Fruit fly (Drosophila melanogaster): ENCODE results near the gene raskol.

raskol gene

DNA sequence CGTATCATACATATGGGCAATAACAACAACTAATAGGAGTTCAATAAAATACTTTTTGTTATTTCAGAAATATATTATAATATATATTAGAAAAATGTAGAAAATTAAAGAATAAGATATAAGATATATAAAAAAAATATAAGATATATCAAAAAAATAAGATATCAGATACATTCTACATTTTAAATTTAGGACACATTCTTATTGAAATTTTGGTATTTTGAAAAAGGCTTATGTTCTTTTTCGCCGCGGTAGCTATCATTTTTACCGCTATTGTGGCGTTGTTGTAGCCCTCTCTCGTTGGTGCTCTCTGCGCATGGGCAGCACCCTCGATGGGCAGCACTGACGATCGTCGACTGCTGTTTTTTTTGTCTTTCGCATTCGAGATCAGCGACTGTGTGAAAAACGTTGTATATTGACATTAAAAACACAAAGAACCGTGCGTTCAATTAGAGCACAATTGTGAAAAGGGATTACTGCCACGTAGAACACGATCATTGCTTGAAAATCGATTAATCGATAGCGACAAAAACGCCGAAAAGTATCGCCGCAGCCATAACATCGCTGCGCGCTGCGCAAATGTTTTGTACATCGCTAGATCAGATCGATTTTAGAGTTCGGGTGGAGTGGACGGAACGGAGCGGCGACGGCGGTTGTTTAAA, 28.0 kb downstream of the raskol start (continued):
- peak; percentile 36 for TF ChIP-seq CG12769 (tag; optimal IDR thresholded peaks at IDR 0.05)
- peak; percentile 55; the same call in 1 of the 3 replicates for TF ChIP-seq gce (GFP tag; IDR thresholded peaks at IDR 0.05)
- no peak for TF ChIP-seq MTF-1 (GFP tag; optimal IDR thresholded peaks at IDR 0.05; ENCODE audit: borderline replicate concordance)
- TF ChIP-seq Ets97D (GFP tag; optimal IDR thresholded peaks at IDR 0.05) = peak; percentile 35
- no peak for TF ChIP-seq CG6272 (GFP tag; IDR thresholded peaks at IDR 0.05)
- TF ChIP-seq Xrp1 (GFP tag; IDR thresholded peaks at IDR 0.05) = peak; percentile 75
- peak; percentile 95 for TF ChIP-seq amos (GFP tag; IDR thresholded peaks at IDR 0.05; ENCODE audit: partially characterized antibody)
- no peak for TF ChIP-seq CG8089 (GFP tag; optimal IDR thresholded peaks at IDR 0.05)
- TF ChIP-seq CG15073 (GFP tag; optimal IDR thresholded peaks at IDR 0.05) = no peak
- no peak for TF ChIP-seq CG9609 (GFP tag; optimal IDR thresholded peaks at IDR 0.05)
- TF ChIP-seq CG14860 (GFP tag; IDR thresholded peaks at IDR 0.05; ENCODE audit: partially characterized antibody) = peak; percentile 89
- TF ChIP-seq ATbp (GFP tag; optimal IDR thresholded peaks at IDR 0.05) = peak; percentile 56
- peak; percentile 7 for TF ChIP-seq CG18476 (GFP tag; optimal IDR thresholded peaks at IDR 0.05)
- no peak for TF ChIP-seq abd-A (tag; optimal IDR thresholded peaks at IDR 0.05)
- peak; percentile 48; the same call in 1 of the 2 replicates for TF ChIP-seq HLH3B (GFP tag; IDR thresholded peaks at IDR 0.05)
- TF ChIP-seq CG34376 (GFP tag; optimal IDR thresholded peaks at IDR 0.05) = peak; percentile 26
- peak; percentile 73 for TF ChIP-seq CG10267 (tag; optimal IDR thresholded peaks at IDR 0.05)
- TF ChIP-seq nerfin-1 (tag; optimal IDR thresholded peaks at IDR 0.05) = no peak
- 0 out of 2 replicates have a peak, but pooled peaks have one; percentile 37 for TF ChIP-seq CG10959 (GFP tag; IDR thresholded peaks at IDR 0.05)
- TF ChIP-seq CG10366 (GFP tag; IDR thresholded peaks at IDR 0.05) = peak; percentile 34; the same call in 1 of the 2 replicates
- TF ChIP-seq Doc2 (GFP tag; IDR thresholded peaks at IDR 0.05) = no peak
- no peak for TF ChIP-seq exex (tag; optimal IDR thresholded peaks at IDR 0.05)
- TF ChIP-seq BEAF-32 (GFP tag; optimal IDR thresholded peaks at IDR 0.05) = peak; percentile 93
- TF ChIP-seq da (GFP tag; optimal IDR thresholded peaks at IDR 0.05) = no peak
- peak; percentile 72 for TF ChIP-seq dmrt11E (tag; optimal IDR thresholded peaks at IDR 0.05)
- TF ChIP-seq CG7928 (GFP tag; optimal IDR thresholded peaks at IDR 0.05) = no peak
- no peak for TF ChIP-seq CG12071 (GFP tag; optimal IDR thresholded peaks at IDR 0.05)
- TF ChIP-seq CG4730 (GFP tag; IDR thresholded peaks at IDR 0.05) = peak; percentile 23; the same call in 1 of the 2 replicates
- TF ChIP-seq ato (GFP tag; IDR thresholded peaks at IDR 0.05; ENCODE audit: partially characterized antibody) = peak; percentile 88
- peak; percentile 52; the same call in 1 of the 3 replicates for TF ChIP-seq tgo (GFP tag; IDR thresholded peaks at IDR 0.05)
- TF ChIP-seq Camta (GFP tag; optimal IDR thresholded peaks at IDR 0.05) = no peak
- TF ChIP-seq Dad (GFP tag; optimal IDR thresholded peaks at IDR 0.05) = peak; percentile 46
- peak; percentile 53 for TF ChIP-seq Antp (GFP tag; optimal IDR thresholded peaks at IDR 0.05)
- TF ChIP-seq CG7372 (GFP tag; IDR thresholded peaks at IDR 0.05) = no peak
- TF ChIP-seq ac (GFP tag; optimal IDR thresholded peaks at IDR 0.05) = no peak
- TF ChIP-seq CG6813 (GFP tag; optimal IDR thresholded peaks at IDR 0.05) = peak; percentile 63
- TF ChIP-seq fd64A (GFP tag; optimal IDR thresholded peaks at IDR 0.05) = no peak
- TF ChIP-seq CG6683 (GFP tag; optimal IDR thresholded peaks at IDR 0.05) = peak; percentile 30
- TF ChIP-seq CG16779 (GFP tag; IDR thresholded peaks at IDR 0.05) = no peak
- peak; percentile 25 for TF ChIP-seq Fer3 (tag; optimal IDR thresholded peaks at IDR 0.05)
- TF ChIP-seq Bdp1 (GFP tag; optimal IDR thresholded peaks at IDR 0.05) = peak; percentile 42
- TF ChIP-seq dysf (GFP tag; IDR thresholded peaks at IDR 0.05) = peak; percentile 58; the same call in 2 of the 3 replicates
- TF ChIP-seq B-H1 (GFP tag; IDR thresholded peaks at IDR 0.05) = peak; percentile 52; the same call in 1 of the 3 replicates
- TF ChIP-seq C15 (GFP tag; IDR thresholded peaks at IDR 0.05) = no peak
- no peak for TF ChIP-seq CG18764 (GFP tag; optimal IDR thresholded peaks at IDR 0.05)
- no peak for TF ChIP-seq Lpt (GFP tag; optimal IDR thresholded peaks at IDR 0.05)
- no peak for TF ChIP-seq CG4854 (GFP tag; optimal IDR thresholded peaks at IDR 0.05)
- TF ChIP-seq CG31388 (GFP tag; optimal IDR thresholded peaks at IDR 0.05) = no peak
- TF ChIP-seq bigmax (GFP tag; optimal IDR thresholded peaks at IDR 0.05) = no peak
- no peak for TF ChIP-seq gcm2 (GFP tag; optimal IDR thresholded peaks at IDR 0.05)
